Worm (Caenorhabditis elegans) whole organism, L2 larva: ENCODE data around the gene F10E9.12.

Source experiments
- R02D3.7 ChIP-seq: fragments of 150-350 bp; optimal IDR thresholded peaks from 2 replicates; lab custom pipeline; 2014; ENCODE audit warnings: missing biosample characterization, missing genetic modification characterization
- fos-1 ChIP-seq: fragments of 150-350 bp; optimal IDR thresholded peaks from 2 replicates; lab custom pipeline; 2014; ENCODE audit warnings: missing biosample characterization, missing genetic modification characterization
- lin-13 ChIP-seq: fragments of 150-350 bp; optimal IDR thresholded peaks from 2 replicates; lab custom pipeline; 2014; ENCODE audit warnings: missing biosample characterization, missing genetic modification reagents, missing genetic modification characterization
- mdl-1 ChIP-seq, 2 experiments: fragments of 150-350 bp in 1 of 2; sonication (generic microtip) in 1 of 2; optimal IDR thresholded peaks; 2 replicates each; lab custom pipeline; 2017; ENCODE audit warnings: missing biosample characterization in 2 of 2, missing genetic modification characterization in 2 of 2
- nhr-11 ChIP-seq: fragments of 150-350 bp; optimal IDR thresholded peaks from 2 replicates; lab custom pipeline; 2014; ENCODE audit warnings: missing biosample characterization, missing genetic modification characterization
- nhr-237 ChIP-seq: fragments of 150-350 bp; optimal IDR thresholded peaks from 2 replicates; lab custom pipeline; 2014; ENCODE audit warnings: missing biosample characterization, missing genetic modification characterization
- nhr-77 ChIP-seq: fragments of 150-350 bp; optimal IDR thresholded peaks from 2 replicates; lab custom pipeline; 2014; ENCODE audit warnings: missing biosample characterization, missing genetic modification characterization
- peb-1 ChIP-seq: fragments of 150-350 bp; optimal IDR thresholded peaks from 2 replicates; lab custom pipeline; 2014; ENCODE audit warnings: missing biosample characterization, missing genetic modification characterization
- skn-1 ChIP-seq: sonication (generic microtip); optimal IDR thresholded peaks from 2 replicates; lab custom pipeline; 2017; ENCODE audit warnings: missing biosample characterization, missing genetic modification characterization
- snpc-4 ChIP-seq: fragments of 150-350 bp; optimal IDR thresholded peaks from 2 replicates; lab custom pipeline; 2014; ENCODE audit warnings: missing biosample characterization, missing genetic modification characterization

- TF ChIP-seq fos-1 (tag; lab: Kevin White, UChicago) (no peak), mdl-1 (tag; optimal IDR thresholded peaks at IDR 0.05; lab: Kevin White, UChicago) (no peak), peb-1 (tag; lab: Kevin White, UChicago) (no peak), skn-1 (tag; lab: Kevin White, UChicago) (no peak), nhr-11 (tag; lab: Kevin White, UChicago) (no peak), nhr-237 (tag; lab: Kevin White, UChicago) (no peak), snpc-4 (no peak), R02D3.7 (tag; lab: Kevin White, UChicago) (no peak), lin-13 (GFP tag; lab: Kevin White, UChicago) (no peak), nhr-77 (tag; lab: Kevin White, UChicago) (no peak)
Measured at ce11 chrIII:8312393-8312792, 11.9 kb upstream of the F10E9.12 start, which contains the start of gene F10E9.2.
